Fruit fly (Drosophila melanogaster) whole organism, embryonic: ENCODE measurements around the gene Jarid2.

Experiments
- ATbp ChIP-seq: fragments of 200-800 bp; sonication (Bioruptor generic); optimal IDR thresholded peaks from 2 replicates; lab custom pipeline; 2017; ENCODE audit warnings: missing biosample characterization, mild to moderate bottlenecking, missing genetic modification characterization, missing genetic modification reagents
- CG10979 ChIP-seq: fragments of 200-800 bp; sonication (Bioruptor generic); optimal IDR thresholded peaks from 2 replicates; lab custom pipeline; 2018; ENCODE audit warnings: missing biosample characterization, mild to moderate bottlenecking, missing genetic modification characterization, moderate library complexity
- CG11456 ChIP-seq: fragments of 200-800 bp; sonication (Bioruptor generic); IDR thresholded peaks from 3 replicates; pipeline ENCODE4 v1.3.6; 2022; ENCODE audit warnings: missing biosample characterization, missing genetic modification characterization
- CG11696 ChIP-seq: fragments of 200-800 bp; sonication (Bioruptor generic); IDR thresholded peaks from 2 replicates; pipeline ENCODE4 v1.3.6; 2022; ENCODE audit warnings: missing biosample characterization, missing genetic modification characterization
- CG12659 ChIP-seq: fragments of 200-800 bp; sonication (Bioruptor generic); optimal IDR thresholded peaks from 3 replicates; lab custom pipeline; 2017; ENCODE audit warnings: mild to moderate bottlenecking, missing biosample characterization, missing genetic modification reagents, missing genetic modification characterization
- CG13775 ChIP-seq: fragments of 200-800 bp; sonication (Bioruptor generic); optimal IDR thresholded peaks from 3 replicates; lab custom pipeline; 2017; ENCODE audit warnings: missing biosample characterization, mild to moderate bottlenecking, missing genetic modification characterization
- CG13894 ChIP-seq: fragments of 200-800 bp; sonication (Bioruptor generic); optimal IDR thresholded peaks from 3 replicates; lab custom pipeline; 2018; ENCODE audit warnings: missing biosample characterization, mild to moderate bottlenecking, missing genetic modification characterization, moderate library complexity
- CG14710 ChIP-seq: fragments of 200-800 bp; sonication (Bioruptor generic); optimal IDR thresholded peaks from 3 replicates; lab custom pipeline; 2019; ENCODE audit warnings: missing biosample characterization, mild to moderate bottlenecking, missing genetic modification characterization, moderate library complexity
- CG15073 ChIP-seq: fragments of 200-800 bp; sonication (Bioruptor generic); optimal IDR thresholded peaks from 2 replicates; lab custom pipeline; 2016; ENCODE audit warnings: missing biosample characterization, missing genetic modification characterization
- CG16813 ChIP-seq: fragments of 200-800 bp; sonication (Bioruptor generic); IDR thresholded peaks from 3 replicates; pipeline ENCODE4 v1.3.6; 2022; ENCODE audit warnings: missing biosample characterization, missing genetic modification characterization; ENCODE audit not compliant: partially characterized antibody
- CG17186 ChIP-seq: fragments of 200-800 bp; sonication (Bioruptor generic); optimal IDR thresholded peaks from 3 replicates; lab custom pipeline; 2017; ENCODE audit warnings: missing biosample characterization, missing genetic modification reagents, missing genetic modification characterization
- CG17568 ChIP-seq: fragments of 200-800 bp; sonication (Bioruptor generic); optimal IDR thresholded peaks from 2 replicates; lab custom pipeline; 2018; ENCODE audit warnings: missing biosample characterization, mild to moderate bottlenecking, missing genetic modification characterization, moderate library complexity
- CG17912 ChIP-seq: fragments of 200-800 bp; sonication (Bioruptor generic); optimal IDR thresholded peaks from 2 replicates; lab custom pipeline; 2018; ENCODE audit warnings: missing biosample characterization, mild to moderate bottlenecking, missing genetic modification characterization
- CG30403 ChIP-seq: fragments of 200-800 bp; sonication (Bioruptor generic); optimal IDR thresholded peaks from 3 replicates; lab custom pipeline; 2016; ENCODE audit warnings: missing biosample characterization, missing genetic modification characterization
- CG32532 ChIP-seq: fragments of 200-800 bp; sonication (Bioruptor generic); IDR thresholded peaks from 2 replicates; pipeline ENCODE4 v1.3.6; 2022; ENCODE audit warnings: missing biosample characterization, missing genetic modification characterization
- CG4707 ChIP-seq: fragments of 200-800 bp; sonication (Bioruptor generic); optimal IDR thresholded peaks from 2 replicates; lab custom pipeline; 2018; ENCODE audit warnings: missing biosample characterization, mild to moderate bottlenecking, missing genetic modification characterization, moderate library complexity
- CG4854 ChIP-seq: fragments of 200-800 bp; sonication (Bioruptor generic); optimal IDR thresholded peaks from 2 replicates; lab custom pipeline; 2016; ENCODE audit warnings: missing biosample characterization, missing genetic modification characterization, inconsistent platforms
- CG6175 ChIP-seq: fragments of 200-800 bp; sonication (Bioruptor generic); IDR thresholded peaks from 3 replicates; pipeline ENCODE4 v1.3.6; 2022; ENCODE audit warnings: missing biosample characterization, missing genetic modification characterization
- CG7987 ChIP-seq: fragments of 200-800 bp; sonication (Bioruptor generic); optimal IDR thresholded peaks from 2 replicates; lab custom pipeline; 2018; ENCODE audit warnings: missing biosample characterization, mild to moderate bottlenecking, missing genetic modification characterization, moderate library complexity
- CG8924 ChIP-seq: fragments of 200-800 bp; optimal IDR thresholded peaks from 3 replicates; lab custom pipeline; 2019; ENCODE audit warnings: missing biosample characterization, mild to moderate bottlenecking, missing genetic modification characterization, moderate library complexity
- Camta ChIP-seq: fragments of 200-800 bp; sonication (Bioruptor generic); optimal IDR thresholded peaks from 2 replicates; lab custom pipeline; 2016; ENCODE audit warnings: missing biosample characterization, missing genetic modification characterization
- Chrac-16 ChIP-seq: fragments of 200-800 bp; sonication (Bioruptor generic); optimal IDR thresholded peaks from 3 replicates; lab custom pipeline; 2016; ENCODE audit warnings: missing biosample characterization, missing genetic modification characterization
- Dad ChIP-seq: fragments of 200-800 bp; sonication (Bioruptor generic); optimal IDR thresholded peaks from 3 replicates; lab custom pipeline; 2016; ENCODE audit warnings: missing biosample characterization, missing genetic modification characterization
- ERR ChIP-seq: fragments of 200-800 bp; sonication (Bioruptor generic); optimal IDR thresholded peaks from 2 replicates; lab custom pipeline; 2016; ENCODE audit warnings: missing biosample characterization, missing genetic modification characterization
- GATAe ChIP-seq: fragments of 200-800 bp; sonication (Bioruptor generic); conservative IDR thresholded peaks from 2 replicates; pipeline ENCODE4 v1.3.6; 2022; ENCODE audit warnings: missing biosample characterization, missing genetic modification characterization
- Gug ChIP-seq: fragments of 200-800 bp; sonication (Bioruptor generic); IDR thresholded peaks from 4 replicates; pipeline ENCODE4 v1.3.6; 2022; ENCODE audit warnings: missing biosample characterization, missing genetic modification characterization
- Sin3A ChIP-seq: fragments of >200 bp; optimal IDR thresholded peaks from 2 replicates; lab custom pipeline; 2018
- Sox102F ChIP-seq: fragments of 200-800 bp; sonication (Bioruptor generic); optimal IDR thresholded peaks from 2 replicates; lab custom pipeline; 2018; ENCODE audit warnings: missing biosample characterization, mild to moderate bottlenecking, missing genetic modification characterization, moderate library complexity
- Sry-β ChIP-seq: fragments of 200-800 bp; sonication (Bioruptor generic); optimal IDR thresholded peaks from 2 replicates; lab custom pipeline; 2018; ENCODE audit warnings: missing biosample characterization, mild to moderate bottlenecking, missing genetic modification characterization, moderate library complexity
- Sry-δ ChIP-seq: fragments of 200-800 bp; sonication (Bioruptor generic); optimal IDR thresholded peaks from 2 replicates; lab custom pipeline; 2016; ENCODE audit warnings: missing biosample characterization, missing genetic modification characterization
- Taf1 ChIP-seq: fragments of 200-800 bp; sonication (Bioruptor generic); IDR thresholded peaks from 2 replicates; pipeline ENCODE4 v1.3.6; 2022; ENCODE audit warnings: missing biosample characterization, missing genetic modification characterization
- ac ChIP-seq: fragments of 200-800 bp; sonication (Bioruptor generic); optimal IDR thresholded peaks from 3 replicates; lab custom pipeline; 2017; ENCODE audit warnings: missing biosample characterization, mild to moderate bottlenecking, missing genetic modification characterization
- amos ChIP-seq: fragments of 200-800 bp; sonication (Bioruptor generic); IDR thresholded peaks from 2 replicates; pipeline ENCODE4 v1.3.6; 2022; ENCODE audit warnings: missing biosample characterization, missing genetic modification characterization; ENCODE audit not compliant: partially characterized antibody
- ato ChIP-seq: fragments of 200-800 bp; sonication (Bioruptor generic); IDR thresholded peaks from 2 replicates; pipeline ENCODE4 v1.3.6; 2022; ENCODE audit warnings: missing biosample characterization, missing genetic modification characterization; ENCODE audit not compliant: partially characterized antibody
- bowl ChIP-seq: fragments of 200-800 bp; sonication (Bioruptor generic); IDR thresholded peaks from 2 replicates; pipeline ENCODE4 v1.3.6; 2022; ENCODE audit warnings: missing biosample characterization, missing genetic modification characterization
- ems ChIP-seq: fragments of 200-800 bp; sonication (Bioruptor generic); optimal IDR thresholded peaks from 3 replicates; lab custom pipeline; 2016; ENCODE audit warnings: missing biosample characterization, missing genetic modification characterization
- grau ChIP-seq: fragments of 200-800 bp; optimal IDR thresholded peaks from 3 replicates; lab custom pipeline; 2019; ENCODE audit warnings: missing biosample characterization, mild to moderate bottlenecking, missing genetic modification characterization, moderate library complexity
- hkb ChIP-seq, 2 experiments: fragments of 200-800 bp in 1 of 2; fragments of >200 bp in 1 of 2; sonication (Bioruptor generic) in 1 of 2; IDR thresholded peaks in 1 of 2; optimal IDR thresholded peaks in 1 of 2; 2 replicates each; pipeline versions ENCODE4 v1.3.6 to Lab custom; 2017 to 2022; ENCODE audit warnings: missing biosample characterization in 1 of 2, missing genetic modification characterization in 1 of 2
- jumu ChIP-seq: fragments of 200-800 bp; sonication (Bioruptor generic); optimal IDR thresholded peaks from 3 replicates; lab custom pipeline; 2016; ENCODE audit warnings: missing biosample characterization, missing genetic modification characterization
- ken ChIP-seq: fragments of 200-800 bp; sonication (Bioruptor generic); IDR thresholded peaks from 3 replicates; pipeline ENCODE4 v1.3.6; 2022; ENCODE audit warnings: missing biosample characterization, missing genetic modification characterization
- lab ChIP-seq: fragments of 200-800 bp; sonication (Bioruptor generic); optimal IDR thresholded peaks from 3 replicates; lab custom pipeline; 2017; ENCODE audit warnings: missing biosample characterization, missing genetic modification characterization, mild to moderate bottlenecking, moderate library complexity, missing genetic modification reagents
- otp ChIP-seq: fragments of 200-800 bp; sonication (Bioruptor generic); IDR thresholded peaks from 3 replicates; pipeline ENCODE4, ENCODE4 v1.3.6; 2022; ENCODE audit warnings: missing biosample characterization, missing genetic modification characterization
- pfk ChIP-seq: fragments of 200-800 bp; sonication (Bioruptor generic); optimal IDR thresholded peaks from 2 replicates; lab custom pipeline; 2018; ENCODE audit warnings: missing biosample characterization, mild to moderate bottlenecking, missing genetic modification characterization, moderate library complexity
- pho ChIP-seq: fragments of 200-800 bp; sonication (Bioruptor generic); optimal IDR thresholded peaks from 2 replicates; lab custom pipeline; 2016; ENCODE audit warnings: missing biosample characterization, missing genetic modification characterization
- pnt ChIP-seq: fragments of 200-800 bp; sonication (Bioruptor generic); optimal IDR thresholded peaks from 3 replicates; lab custom pipeline; 2016; ENCODE audit warnings: missing biosample characterization, missing genetic modification characterization
- pzg ChIP-seq: fragments of 200-800 bp; sonication (Bioruptor generic); optimal IDR thresholded peaks from 3 replicates; lab custom pipeline; 2018; ENCODE audit warnings: missing biosample characterization, mild to moderate bottlenecking, missing genetic modification characterization, moderate library complexity
- schlank ChIP-seq: fragments of 200-800 bp; sonication (Bioruptor generic); optimal IDR thresholded peaks from 2 replicates; lab custom pipeline; 2018; ENCODE audit warnings: missing biosample characterization, mild to moderate bottlenecking, missing genetic modification characterization
- sisA ChIP-seq: fragments of 200-800 bp; sonication (Bioruptor generic); IDR thresholded peaks from 2 replicates; pipeline ENCODE4 v1.3.6; 2022; ENCODE audit warnings: missing biosample characterization, missing genetic modification characterization
- z ChIP-seq: fragments of 200-800 bp; sonication (Bioruptor generic); IDR thresholded peaks from 3 replicates; pipeline ENCODE4 v1.3.6; 2022; ENCODE audit warnings: missing biosample characterization, missing genetic modification characterization
- zfh2 ChIP-seq: fragments of 200-800 bp; sonication (Bioruptor generic); optimal IDR thresholded peaks from 2 replicates; lab custom pipeline; 2016; ENCODE audit warnings: missing biosample characterization, missing genetic modification characterization

The Jarid2 gene

dm6 chr3L:9476829-9477228 lies at the start of gene Jarid2, which contains the start of gene Uch-L5 (continued):
- TF ChIP-seq ERR (GFP tag; lab: Kevin White, UChicago), result peak; percentile 61
- no peak for TF ChIP-seq GATAe (GFP tag; lab: Robert Waterston, UW)
- peak; percentile 72 for TF ChIP-seq CG7987
- no peak for TF ChIP-seq ac (GFP tag; lab: Kevin White, UChicago)
- peak; percentile 51 for TF ChIP-seq pho
- peak; percentile 28 for TF ChIP-seq schlank (tag; lab: Kevin White, UChicago)
- TF ChIP-seq Sry-δ (GFP tag; lab: Kevin White, UChicago), result peak; percentile 62
- no peak for TF ChIP-seq CG6175
- TF ChIP-seq pfk (GFP tag; lab: Kevin White, UChicago), result peak; percentile 52
- TF ChIP-seq CG4854 (GFP tag; lab: Kevin White, UChicago), result peak; percentile 17
- TF ChIP-seq z (GFP tag; lab: Robert Waterston, UW), result no peak
- TF ChIP-seq CG4707, result no peak
- TF ChIP-seq ken, result 0 out of 3 replicates have a peak, but pooled peaks have one; percentile 47
- TF ChIP-seq CG13775 (GFP tag; lab: Kevin White, UChicago), result no peak
- TF ChIP-seq pnt, result peak; percentile 57
- TF ChIP-seq hkb (optimal IDR thresholded peaks at IDR 0.05; lab: Kevin White, UChicago), result no peak
- no peak for TF ChIP-seq hkb (GFP tag; IDR thresholded peaks at IDR 0.05; lab: Robert Waterston, UW)
- 0 out of 2 replicates have a peak, but pooled peaks have one; percentile 32 for TF ChIP-seq ato (GFP tag; lab: Robert Waterston, UW)
- TF ChIP-seq Sry-β (GFP tag; lab: Kevin White, UChicago), result peak; percentile 31
- peak; percentile 91 for TF ChIP-seq CG12659 (GFP tag; lab: Kevin White, UChicago)
- TF ChIP-seq bowl, result no peak
- peak; percentile 58 for TF ChIP-seq CG8924 (tag; lab: Kevin White, UChicago)
- TF ChIP-seq Gug (GFP tag; lab: Robert Waterston, UW), result peak; percentile 41; the same call in 1 of the 4 replicates
- TF ChIP-seq CG11456, result peak; percentile 70; the same call in 2 of the 3 replicates
- TF ChIP-seq sisA (GFP tag; lab: Robert Waterston, UW), result peak; percentile 49
- peak; percentile 68 for TF ChIP-seq CG14710 (tag; lab: Kevin White, UChicago)
- no peak for TF ChIP-seq CG17568
- TF ChIP-seq lab, result peak; percentile 65
- peak; percentile 82 for TF ChIP-seq jumu (GFP tag; lab: Kevin White, UChicago)
- TF ChIP-seq CG13894 (tag; lab: Kevin White, UChicago), result no peak
- TF ChIP-seq pzg, result peak; percentile 95
- peak; percentile 51 for TF ChIP-seq Dad (GFP tag; lab: Kevin White, UChicago)
- TF ChIP-seq Taf1, result no peak
- TF ChIP-seq CG17912 (GFP tag; lab: Kevin White, UChicago), result peak; percentile 46
- peak; percentile 75 for TF ChIP-seq CG17186 (GFP tag; lab: Kevin White, UChicago)
- peak; percentile 79 for TF ChIP-seq Sin3A (lab: Kevin White, UChicago)
- peak; percentile 50 for TF ChIP-seq amos
- peak; percentile 55 for TF ChIP-seq ems
- peak; percentile 51 for TF ChIP-seq CG30403 (GFP tag; lab: Kevin White, UChicago)
- no peak for TF ChIP-seq CG11696
- peak; percentile 72 for TF ChIP-seq zfh2
- TF ChIP-seq otp, result no peak
- TF ChIP-seq CG32532 (GFP tag; lab: Robert Waterston, UW), result 0 out of 2 replicates have a peak, but pooled peaks have one; percentile 23
- peak; percentile 55 for TF ChIP-seq Camta
- TF ChIP-seq ATbp (GFP tag; lab: Kevin White, UChicago), result no peak
- TF ChIP-seq CG10979 (tag; lab: Kevin White, UChicago), result peak; percentile 48
- TF ChIP-seq Sox102F (GFP tag; lab: Kevin White, UChicago), result no peak
- peak; percentile 32 for TF ChIP-seq Chrac-16 (GFP tag; lab: Kevin White, UChicago)
- TF ChIP-seq grau (tag; lab: Kevin White, UChicago), result peak; percentile 43
- TF ChIP-seq CG15073, result no peak
- no peak; the same call in 2 of the 3 replicates for TF ChIP-seq CG16813 (GFP tag; lab: Robert Waterston, UW)
